Worm (Caenorhabditis elegans): ENCODE measurements around the gene Y50D4A.4.

Y50D4A.4 gene

ce11 chrV:1235355-1235754 is 39.4 kb upstream of the Y50D4A.4 start, which contains the start of gene madd-2:
Gene madd-2 (minus strand): TSS chrV:1235455.
- TF ChIP-seq ref-2 (tag; optimal IDR thresholded peaks at IDR 0.05) = no peak
- no peak for TF ChIP-seq K09A11.1 (tag; optimal IDR thresholded peaks at IDR 0.05; ENCODE audit: insufficient read depth)

- TF ChIP-seq C38D4.7 (GFP tag; optimal IDR thresholded peaks at IDR 0.05) (no peak), ceh-45 (GFP tag; IDR thresholded peaks at IDR 0.05) (no peak), rnt-1 (tag; optimal IDR thresholded peaks at IDR 0.05) (no peak), elt-4 (tag; optimal IDR thresholded peaks at IDR 0.05) (no peak), pag-3 (tag; optimal IDR thresholded peaks at IDR 0.05; ENCODE audit: borderline replicate concordance) (no peak), zip-5 (tag; optimal IDR thresholded peaks at IDR 0.05) (no peak), fkh-6 (tag; optimal IDR thresholded peaks at IDR 0.05) (no peak)
Observed at ce11 chrV:1232574-1232973, 36.6 kb upstream of the Y50D4A.4 start.

- TF ChIP-seq elt-4 (tag; optimal IDR thresholded peaks at IDR 0.05) (no peak), dve-1 (tag; optimal IDR thresholded peaks at IDR 0.05) (peak; percentile 85), pros-1 (tag; optimal IDR thresholded peaks at IDR 0.05) (no peak)
Observed at ce11 chrV:1230540-1230939, 34.6 kb upstream of the Y50D4A.4 start.

ce11 chrV:1228884-1229662 is 33.1 kb upstream of the Y50D4A.4 start:
- no peak for TF ChIP-seq Y22D7AL.16 (tag; optimal IDR thresholded peaks at IDR 0.05)
- no peak for TF ChIP-seq C08G9.2 (tag; optimal IDR thresholded peaks at IDR 0.05)
- peak; percentile 45 for TF ChIP-seq unc-55 (GFP tag; optimal IDR thresholded peaks at IDR 0.05)

ce11 chrV:1227756-1228665 is 32.1 kb upstream of the Y50D4A.4 start:
- TF ChIP-seq unc-42 (tag; optimal IDR thresholded peaks at IDR 0.05) = peak; percentile 79
- TF ChIP-seq ceh-31 (tag; optimal IDR thresholded peaks at IDR 0.05) = peak; percentile 5
- TF ChIP-seq hlh-6 (tag; optimal IDR thresholded peaks at IDR 0.05) = no peak
- TF ChIP-seq unc-55 (GFP tag; optimal IDR thresholded peaks at IDR 0.05) = peak; percentile 5
- no peak for TF ChIP-seq odd-2 (tag; optimal IDR thresholded peaks at IDR 0.05)

- TF ChIP-seq elt-2 (tag; optimal IDR thresholded peaks at IDR 0.05) (no peak), ceh-19 (GFP tag; optimal IDR thresholded peaks at IDR 0.05) (no peak), rnt-1 (tag; optimal IDR thresholded peaks at IDR 0.05) (no peak), ama-1 (optimal IDR thresholded peaks at IDR 0.05) (no peak)
Observed at ce11 chrV:1226239-1226638, 30.3 kb upstream of the Y50D4A.4 start.

- TF ChIP-seq ztf-16 (tag; optimal IDR thresholded peaks at IDR 0.05) = no peak
- TF ChIP-seq unc-42 (tag; optimal IDR thresholded peaks at IDR 0.05) = peak; percentile 81
Observed at ce11 chrV:1223559-1223958, 27.6 kb upstream of the Y50D4A.4 start.

- TF ChIP-seq dmd-4 (tag; optimal IDR thresholded peaks at IDR 0.05; ENCODE audit: borderline replicate concordance) (no peak), unc-42 (tag; optimal IDR thresholded peaks at IDR 0.05) (no peak), fax-1 (tag; optimal IDR thresholded peaks at IDR 0.05) (no peak), ceh-24 (tag; optimal IDR thresholded peaks at IDR 0.05) (no peak), madf-2 (tag; optimal IDR thresholded peaks at IDR 0.05) (no peak), lim-6 (tag; optimal IDR thresholded peaks at IDR 0.05) (no peak), F13H6.1 (tag; optimal IDR thresholded peaks at IDR 0.05) (no peak), C08G9.2 (tag; optimal IDR thresholded peaks at IDR 0.05) (no peak), tbx-7 (tag; optimal IDR thresholded peaks at IDR 0.05) (no peak), ceh-6 (GFP tag; optimal IDR thresholded peaks at IDR 0.05) (no peak), ceh-19 (GFP tag; optimal IDR thresholded peaks at IDR 0.05) (no peak), sox-2 (GFP tag; IDR thresholded peaks at IDR 0.05) (no peak), nhr-232 (tag; optimal IDR thresholded peaks at IDR 0.05) (no peak), eyg-1 (tag; optimal IDR thresholded peaks at IDR 0.05) (no peak), hlh-6 (tag; optimal IDR thresholded peaks at IDR 0.05) (no peak), ceh-30 (tag; optimal IDR thresholded peaks at IDR 0.05) (no peak)
Observed at ce11 chrV:1220509-1220908, 24.6 kb upstream of the Y50D4A.4 start, which contains the start of gene Y50D4A.10. Gene Y50D4A.10 (minus strand): TSS chrV:1220565.
